Worm (Caenorhabditis elegans) whole organism, L4/young adult: ENCODE results near the gene abhd-5.2.

ENCODE experiments used
- W03F9.2 ChIP-seq: fragments of 150-350 bp; optimal IDR thresholded peaks from 2 replicates; lab custom pipeline; 2014; ENCODE audit warnings: missing biosample characterization, missing genetic modification characterization
- dao-5 ChIP-seq: sonication (generic microtip); optimal IDR thresholded peaks from 2 replicates; lab custom pipeline; 2016; ENCODE audit warnings: missing genotype, missing genetic modification characterization, moderate library complexity, missing compliant biosample characterization
- him-1 ChIP-seq: sonication (generic microtip); optimal IDR thresholded peaks from 2 replicates; lab custom pipeline; 2016; ENCODE audit warnings: missing genotype, missing genetic modification reagents, missing genetic modification characterization, missing compliant biosample characterization

abhd-5.2 gene

ce11 chrV:4870627-4871026 lies 26.1 kb downstream of the abhd-5.2 start:
- no peak for TF ChIP-seq W03F9.2 (tag; lab: Kevin White, UChicago)
- TF ChIP-seq dao-5 (tag; lab: Kevin White, UChicago) = no peak

ce11 chrV:4871992-4872391 lies 27.5 kb downstream of the abhd-5.2 start, which contains the start of gene srd-33:
Gene srd-33 (plus strand): TSS chrV:4872292.
- TF ChIP-seq dao-5 (tag; lab: Kevin White, UChicago) (no peak), him-1 (tag; lab: Kevin White, UChicago) (no peak), W03F9.2 (tag; lab: Kevin White, UChicago) (no peak)

ce11 chrV:4877587-4877986 lies 33.1 kb downstream of the abhd-5.2 start, which contains the start of gene T19H12.6:
Gene T19H12.6 (minus strand): TSS chrV:4877687.
- TF ChIP-seq W03F9.2 (tag; lab: Kevin White, UChicago) = no peak
- TF ChIP-seq dao-5 (tag; lab: Kevin White, UChicago) = no peak

- TF ChIP-seq dao-5 (tag; lab: Kevin White, UChicago) = no peak
- no peak for TF ChIP-seq him-1 (tag; lab: Kevin White, UChicago)
- no peak for TF ChIP-seq W03F9.2 (tag; lab: Kevin White, UChicago)
These were observed 34.8 kb downstream of the abhd-5.2 start, which contains the start of gene T19H12.15 for ce11 chrV:4879251-4879650. Gene T19H12.15 (minus strand): TSS chrV:4879351.

ce11 chrV:4881377-4881776 lies 36.9 kb downstream of the abhd-5.2 start, which contains the start of gene str-32:
Gene str-32 (minus strand): TSS chrV:4881477.
- no peak for TF ChIP-seq him-1 (tag; lab: Kevin White, UChicago)
- no peak for TF ChIP-seq dao-5 (tag; lab: Kevin White, UChicago)
- TF ChIP-seq W03F9.2 (tag; lab: Kevin White, UChicago) = no peak

ce11 chrV:4884490-4884889 lies 40.0 kb downstream of the abhd-5.2 start, which contains the start of gene T19H12.12:
Gene T19H12.12 (plus strand): TSS chrV:4884790.
- no peak for TF ChIP-seq him-1 (tag; lab: Kevin White, UChicago)
- TF ChIP-seq W03F9.2 (tag; lab: Kevin White, UChicago) = no peak
- TF ChIP-seq dao-5 (tag; lab: Kevin White, UChicago) = no peak

ce11 chrV:4885372-4885771 lies 40.9 kb downstream of the abhd-5.2 start, which contains the start of gene T19H12.3:
Gene T19H12.3 (plus strand): TSS chrV:4885672.
- TF ChIP-seq dao-5 (tag; lab: Kevin White, UChicago) (no peak), him-1 (tag; lab: Kevin White, UChicago) (no peak), W03F9.2 (tag; lab: Kevin White, UChicago) (no peak)

- TF ChIP-seq W03F9.2 (tag; lab: Kevin White, UChicago) (no peak), dao-5 (tag; lab: Kevin White, UChicago) (no peak), him-1 (tag; lab: Kevin White, UChicago) (no peak)
These were observed 45.0 kb downstream of the abhd-5.2 start, which contains the start of gene ugt-12 for ce11 chrV:4889477-4889876. Gene ugt-12 (minus strand): TSS chrV:4889629.

ce11 chrV:4889976-4890479 lies 45.5 kb downstream of the abhd-5.2 start, which contains the start of gene T19H12.2:
Gene T19H12.2 (plus strand): TSS chrV:4890429.
- TF ChIP-seq him-1 (tag; lab: Kevin White, UChicago) (no peak), W03F9.2 (tag; lab: Kevin White, UChicago) (peak; percentile 2), dao-5 (tag; lab: Kevin White, UChicago) (no peak)

ce11 chrV:4890781-4891180 lies 46.3 kb downstream of the abhd-5.2 start:
- TF ChIP-seq W03F9.2 (tag; lab: Kevin White, UChicago) = no peak
- TF ChIP-seq him-1 (tag; lab: Kevin White, UChicago) = no peak
- TF ChIP-seq dao-5 (tag; lab: Kevin White, UChicago) = no peak

- TF ChIP-seq him-1 (tag; lab: Kevin White, UChicago) (no peak), dao-5 (tag; lab: Kevin White, UChicago) (no peak), W03F9.2 (tag; lab: Kevin White, UChicago) (no peak)
These were observed 46.8 kb downstream of the abhd-5.2 start for ce11 chrV:4891305-4891704.

ce11 chrV:4894971-4895370 lies 50.5 kb downstream of the abhd-5.2 start, which contains the start of gene ugt-11:
Gene ugt-11 (minus strand): TSS chrV:4895071.
- TF ChIP-seq him-1 (tag; lab: Kevin White, UChicago) (no peak), W03F9.2 (tag; lab: Kevin White, UChicago) (no peak), dao-5 (tag; lab: Kevin White, UChicago) (no peak)

- no peak for TF ChIP-seq W03F9.2 (tag; lab: Kevin White, UChicago)
- TF ChIP-seq dao-5 (tag; lab: Kevin White, UChicago) = no peak
- no peak for TF ChIP-seq him-1 (tag; lab: Kevin White, UChicago)
These were observed 51.3 kb downstream of the abhd-5.2 start, which contains the start of gene ugt-9 for ce11 chrV:4895744-4896143. Gene ugt-9 (plus strand): TSS chrV:4896048.
